Fruit fly (Drosophila melanogaster): Measurements from ENCODE around the gene CG3448.
A peak's percentile ranks its signal among the peaks of the same experiment; 100 is the strongest.

The CG3448 gene

dm6 chr3L:9461670-9462246 lies 10.4 kb upstream of the CG3448 start (continued):
- TF ChIP-seq CG10669 (GFP tag; optimal IDR thresholded peaks at IDR 0.05) (peak; percentile 23), Hr39 (GFP tag; optimal IDR thresholded peaks at IDR 0.05) (peak; percentile 50), cyc (GFP tag; optimal IDR thresholded peaks at IDR 0.05) (no peak), esn (GFP tag; optimal IDR thresholded peaks at IDR 0.05) (no peak)

dm6 chr3L:9460775-9461491 lies 9.6 kb upstream of the CG3448 start, which contains the start of the genes CG3434 and CG44838:
CG3434 (minus strand) TSS chr3L:9460799.
CG44838 (plus strand) TSS chr3L:9461050.
- peak; percentile 33 for TF ChIP-seq CG8319 (GFP tag; optimal IDR thresholded peaks at IDR 0.05)
- peak; percentile 20 for TF ChIP-seq CG11762 (GFP tag; optimal IDR thresholded peaks at IDR 0.05; ENCODE audit: insufficient read depth)
- peak; percentile 69 for TF ChIP-seq Eip93F (GFP tag; optimal IDR thresholded peaks at IDR 0.05)
- peak; percentile 53 for TF ChIP-seq CG6854 (GFP tag; optimal IDR thresholded peaks at IDR 0.05)
- TF ChIP-seq Ets96B (tag; optimal IDR thresholded peaks at IDR 0.05), result peak; percentile 68
- peak; percentile 41 for TF ChIP-seq CG6808 (GFP tag; optimal IDR thresholded peaks at IDR 0.05)
- TF ChIP-seq CG8632 (GFP tag; optimal IDR thresholded peaks at IDR 0.05), result peak; percentile 65
- peak; percentile 79 for TF ChIP-seq CG6276 (GFP tag; optimal IDR thresholded peaks at IDR 0.05)
- peak; percentile 70 for TF ChIP-seq CG32006 (GFP tag; optimal IDR thresholded peaks at IDR 0.05)
- TF ChIP-seq CG15336 (GFP tag; IDR thresholded peaks at IDR 0.05), result peak; percentile 63
- peak; percentile 48 for TF ChIP-seq CG4318 (GFP tag; optimal IDR thresholded peaks at IDR 0.05)
- TF ChIP-seq CG11294 (GFP tag; IDR thresholded peaks at IDR 0.05), result peak; percentile 52; the same call in 1 of the 2 replicates
- TF ChIP-seq Hr38 (GFP tag; optimal IDR thresholded peaks at IDR 0.05), result no peak
- TF ChIP-seq Eip78C (GFP tag), result peak; percentile 92
- peak; percentile 68 for TF ChIP-seq OdsH (GFP tag; optimal IDR thresholded peaks at IDR 0.05)
- TF ChIP-seq fkh (GFP tag; optimal IDR thresholded peaks at IDR 0.05), result peak; percentile 93
- TF ChIP-seq vri (GFP tag; optimal IDR thresholded peaks at IDR 0.05), result peak; percentile 54
- peak; percentile 47 for TF ChIP-seq dsx (GFP tag; optimal IDR thresholded peaks at IDR 0.05; ENCODE audit: poor library complexity, severe bottlenecking)
- peak; percentile 75 for TF ChIP-seq CG3032 (tag; optimal IDR thresholded peaks at IDR 0.05)
- TF ChIP-seq CG1621 (tag; optimal IDR thresholded peaks at IDR 0.05), result peak; percentile 37
- TF ChIP-seq Hr39 (GFP tag; optimal IDR thresholded peaks at IDR 0.05), result peak; percentile 72
- peak; percentile 55 for TF ChIP-seq Gug (GFP tag; IDR thresholded peaks at IDR 0.05)
- peak; percentile 61 for TF ChIP-seq Lpt (GFP tag; optimal IDR thresholded peaks at IDR 0.05)
- TF ChIP-seq CG31627 (GFP tag; optimal IDR thresholded peaks at IDR 0.05), result peak; percentile 77
- TF ChIP-seq CG3919 (GFP tag; optimal IDR thresholded peaks at IDR 0.05), result peak; percentile 76
- TF ChIP-seq CG11902 (GFP tag; optimal IDR thresholded peaks at IDR 0.05), result peak; percentile 21
- peak; percentile 65 for TF ChIP-seq Sox15 (GFP tag; optimal IDR thresholded peaks at IDR 0.05)
- peak; percentile 71 for TF ChIP-seq achi (GFP tag; optimal IDR thresholded peaks at IDR 0.05)
- peak; percentile 2 for TF ChIP-seq CG9139 (GFP tag; optimal IDR thresholded peaks at IDR 0.05)
- peak; percentile 38 to 67 for TF ChIP-seq ss (GFP tag; optimal IDR thresholded peaks at IDR 0.05)
- TF ChIP-seq fd59A (GFP tag; optimal IDR thresholded peaks at IDR 0.05), result peak; percentile 48
- peak; percentile 75 for TF ChIP-seq CG10631 (GFP tag; optimal IDR thresholded peaks at IDR 0.05)
- peak; percentile 74 for TF ChIP-seq lz (GFP tag; optimal IDR thresholded peaks at IDR 0.05)
- TF ChIP-seq eg (GFP tag; IDR thresholded peaks at IDR 0.05), result peak; percentile 75
- peak; percentile 73 for TF ChIP-seq topi (GFP tag; optimal IDR thresholded peaks at IDR 0.05)
- peak; percentile 14 to 36 for TF ChIP-seq salr (GFP tag; optimal IDR thresholded peaks at IDR 0.05)
- peak; percentile 49 for TF ChIP-seq CG6792 (GFP tag; optimal IDR thresholded peaks at IDR 0.05)
- TF ChIP-seq CG6163 (GFP tag; IDR thresholded peaks at IDR 0.05), result peak; percentile 77
- TF ChIP-seq Blimp-1 (GFP tag; optimal IDR thresholded peaks at IDR 0.05), result no peak
- peak; percentile 28 for TF ChIP-seq CG10669 (GFP tag; optimal IDR thresholded peaks at IDR 0.05)
- peak; percentile 90 for TF ChIP-seq svp (GFP tag)
- TF ChIP-seq Sox102F (GFP tag; optimal IDR thresholded peaks at IDR 0.05), result peak; percentile 62
- TF ChIP-seq Smox (GFP tag; optimal IDR thresholded peaks at IDR 0.05), result peak; percentile 78
- TF ChIP-seq Ets21C (GFP tag; optimal IDR thresholded peaks at IDR 0.05), result peak; percentile 46
- peak; percentile 82 for TF ChIP-seq Hr4 (GFP tag; optimal IDR thresholded peaks at IDR 0.05)

Data from whole organism, prepupa.